Worm (Caenorhabditis elegans): ENCODE measurements around the gene sru-40.

- no peak for TF ChIP-seq hmg-4 (GFP tag; optimal IDR thresholded peaks at IDR 0.05)
- no peak for TF ChIP-seq sea-1 (GFP tag; conservative IDR thresholded peaks at IDR 0.05)
- TF ChIP-seq hmbx-1 (tag; optimal IDR thresholded peaks at IDR 0.05): no peak
- TF ChIP-seq ama-1 (optimal IDR thresholded peaks at IDR 0.05): peak; percentile 44
- TF ChIP-seq scrt-1 (GFP tag; IDR thresholded peaks at IDR 0.05): no peak
Observed at ce11 chrV:9786721-9787131, 47.1 kb downstream of the sru-40 start, which contains the start of gene F46B6.6.
